Fruit fly (Drosophila melanogaster) whole organism, adult: Measurements from ENCODE around the gene witty.
A peak's percentile ranks its signal among the peaks of the same experiment; 100 is the strongest.

Experiments
- CG11617 ChIP-seq: fragments of 200-800 bp; sonication (Bioruptor generic); optimal IDR thresholded peaks from 2 replicates; lab custom pipeline; 2017; ENCODE audit warnings: mild to moderate bottlenecking, missing biosample characterization, missing genetic modification reagents, missing genetic modification characterization
- CG12768 ChIP-seq: fragments of 200-800 bp; sonication (Bioruptor generic); optimal IDR thresholded peaks from 2 replicates; lab custom pipeline; 2017; ENCODE audit warnings: missing biosample characterization, missing genetic modification characterization, mild to moderate bottlenecking, moderate library complexity, missing genetic modification reagents
- CG14711 ChIP-seq: fragments of 200-800 bp; sonication (Bioruptor generic); optimal IDR thresholded peaks from 2 replicates; lab custom pipeline; 2018; ENCODE audit warnings: missing biosample characterization, mild to moderate bottlenecking, missing genetic modification characterization, moderate library complexity
- CG33017 ChIP-seq: fragments of 200-800 bp; sonication (Bioruptor generic); optimal IDR thresholded peaks from 2 replicates; lab custom pipeline; 2018; ENCODE audit warnings: missing biosample characterization, mild to moderate bottlenecking, missing genetic modification characterization, moderate library complexity
- Clk ChIP-seq: fragments of 200-800 bp; sonication (Bioruptor generic); optimal IDR thresholded peaks from 2 replicates; lab custom pipeline; 2017; ENCODE audit warnings: missing biosample characterization, missing genetic modification characterization
- bab1 ChIP-seq: fragments of 200-800 bp; sonication (Bioruptor generic); optimal IDR thresholded peaks from 3 replicates; lab custom pipeline; 2019; ENCODE audit warnings: missing biosample characterization, mild to moderate bottlenecking, missing genetic modification characterization, moderate library complexity
- cic ChIP-seq: fragments of 200-800 bp; sonication (Bioruptor generic); optimal IDR thresholded peaks from 2 replicates; lab custom pipeline; 2017; ENCODE audit warnings: missing biosample characterization, mild to moderate bottlenecking, missing genetic modification characterization, moderate library complexity
- pad ChIP-seq: fragments of 200-800 bp; sonication (Bioruptor generic); optimal IDR thresholded peaks from 3 replicates; lab custom pipeline; 2017; ENCODE audit warnings: missing biosample characterization, missing genetic modification characterization, mild to moderate bottlenecking, moderate library complexity, missing genetic modification reagents
- tj ChIP-seq: fragments of 200-800 bp; sonication (Bioruptor generic); optimal IDR thresholded peaks from 3 replicates; lab custom pipeline; 2017; ENCODE audit warnings: missing biosample characterization, mild to moderate bottlenecking, missing genetic modification characterization, moderate library complexity
- toe ChIP-seq: fragments of 200-800 bp; sonication (Bioruptor generic); optimal IDR thresholded peaks from 2 replicates; lab custom pipeline; 2016; ENCODE audit warnings: missing biosample characterization, missing genetic modification characterization

DNA sequence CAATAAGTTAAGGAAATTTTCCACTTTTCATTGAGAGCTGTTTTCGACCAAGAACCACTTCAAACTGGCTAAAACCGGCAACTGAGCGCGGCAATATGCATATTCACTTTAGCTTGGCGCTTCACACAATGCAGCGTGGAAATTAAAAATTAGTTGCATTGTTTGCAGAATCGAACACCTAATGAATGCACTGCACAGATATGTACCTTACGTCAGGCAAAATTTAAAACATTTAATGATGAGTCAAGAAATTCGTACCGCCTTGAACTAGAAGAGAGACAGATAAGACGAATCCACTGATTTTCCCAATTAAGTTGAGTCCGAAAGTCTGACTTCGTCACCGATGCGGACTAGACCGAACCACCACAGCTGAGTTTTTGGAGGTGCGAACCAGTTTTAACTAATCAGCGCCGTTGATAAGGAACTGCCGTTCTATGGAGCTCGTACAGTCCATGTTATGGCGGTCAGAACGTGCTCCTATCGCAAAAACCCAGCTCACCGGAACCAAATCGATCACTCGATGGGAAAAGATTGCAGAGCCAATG lies 10.2 kb upstream of the witty start:
- TF ChIP-seq pad (GFP tag; lab: Kevin White, UChicago) (no peak), Clk (GFP tag; lab: Kevin White, UChicago) (no peak), CG14711 (tag; lab: Kevin White, UChicago) (no peak), toe (GFP tag; lab: Kevin White, UChicago) (no peak), tj (GFP tag; lab: Kevin White, UChicago) (peak; percentile 96), CG11617 (GFP tag; lab: Kevin White, UChicago) (no peak), CG33017 (tag; lab: Kevin White, UChicago) (no peak), cic (GFP tag; lab: Kevin White, UChicago) (no peak), CG12768 (GFP tag; lab: Kevin White, UChicago) (no peak), bab1 (GFP tag; lab: Kevin White, UChicago) (no peak)
